Worm (Caenorhabditis elegans) whole organism, L1 larva: ENCODE data around the gene F14E5.2.

Experiments used
- C04F5.9 ChIP-seq: sonication (generic microtip); optimal IDR thresholded peaks from 2 replicates; lab custom pipeline; 2016; ENCODE audit warnings: missing genetic modification characterization, missing compliant biosample characterization
- C16A3.4 ChIP-seq: fragments of 150-350 bp; optimal IDR thresholded peaks from 2 replicates; lab custom pipeline; 2014; ENCODE audit warnings: missing biosample characterization, missing genetic modification characterization
- F16B12.6 ChIP-seq: fragments of 150-350 bp; optimal IDR thresholded peaks from 2 replicates; lab custom pipeline; 2014; ENCODE audit warnings: missing biosample characterization, missing genetic modification characterization
- alr-1 ChIP-seq: fragments of 200-800 bp; sonication (Bioruptor generic); optimal IDR thresholded peaks from 2 replicates; lab custom pipeline; 2018; ENCODE audit warnings: borderline replicate concordance, mild to moderate bottlenecking, missing genetic modification characterization, missing compliant biosample characterization
- blmp-1 ChIP-seq: fragments of 150-350 bp; optimal IDR thresholded peaks from 2 replicates; lab custom pipeline; 2014; ENCODE audit warnings: missing biosample characterization, missing genetic modification characterization
- ceh-63 ChIP-seq: fragments of 200-800 bp; sonication (Bioruptor generic); optimal IDR thresholded peaks from 2 replicates; lab custom pipeline; 2018; ENCODE audit warnings: mild to moderate bottlenecking, missing genetic modification characterization, missing compliant biosample characterization
- ceh-82 ChIP-seq, 3 experiments: fragments of 150-350 bp in 1 of 3; sonication (generic microtip) in 2 of 3; optimal IDR thresholded peaks; 2 replicates each; lab custom pipeline; 2014 to 2017; ENCODE audit warnings: missing biosample characterization in 3 of 3, missing genetic modification characterization in 3 of 3
- dpl-1 ChIP-seq, 3 experiments: fragments of 150-350 bp in 2 of 3; sonication (generic microtip) in 1 of 3; optimal IDR thresholded peaks; 2 replicates each; lab custom pipeline; 2014 to 2017; ENCODE audit warnings: missing biosample characterization in 3 of 3, missing genetic modification characterization in 3 of 3, missing genetic modification reagents in 3 of 3
- efl-1 ChIP-seq, 4 experiments: fragments of 150-350 bp; optimal IDR thresholded peaks in 3 of 4; peaks in 1 of 4; 1 replicate in 1 of 4; 2 replicates in 3 of 4; lab custom pipeline; 2014; ENCODE audit warnings: missing biosample characterization in 2 of 4, missing genetic modification characterization in 2 of 4, missing genetic modification reagents in 2 of 4
- egl-13 ChIP-seq: sonication (generic microtip); optimal IDR thresholded peaks from 2 replicates; lab custom pipeline; 2016; ENCODE audit warnings: missing genotype, missing genetic modification reagents, missing genetic modification characterization, missing compliant biosample characterization
- elt-3 ChIP-seq, 6 experiments: fragments of 150-350 bp in 1 of 6; sonication (generic microtip); optimal IDR thresholded peaks; 2 replicates each; lab custom pipeline; 2017 to 2018; ENCODE audit warnings: missing biosample characterization in 6 of 6, missing genetic modification characterization in 6 of 6, inconsistent platforms in 1 of 6
- fos-1 ChIP-seq: fragments of 150-350 bp; optimal IDR thresholded peaks from 2 replicates; lab custom pipeline; 2014; ENCODE audit warnings: missing biosample characterization, missing genetic modification characterization
- irx-1 ChIP-seq: sonication (generic microtip); optimal IDR thresholded peaks from 2 replicates; lab custom pipeline; 2016; ENCODE audit warnings: missing genetic modification characterization, missing compliant biosample characterization
- isw-1 ChIP-seq: fragments of 200-800 bp; sonication (Bioruptor generic); IDR thresholded peaks from 2 replicates; pipeline ENCODE4 v1.3.6; 2022; ENCODE audit warnings: missing genetic modification characterization, missing compliant biosample characterization
- jun-1 ChIP-seq: fragments of 150-350 bp; optimal IDR thresholded peaks from 2 replicates; lab custom pipeline; 2014; ENCODE audit warnings: missing biosample characterization, missing genetic modification reagents, missing genetic modification characterization
- lin-13 ChIP-seq: fragments of 150-350 bp; optimal IDR thresholded peaks from 2 replicates; lab custom pipeline; 2014; ENCODE audit warnings: missing biosample characterization, missing genetic modification reagents, missing genetic modification characterization
- lin-14 ChIP-seq: fragments of 200-800 bp; sonication (Bioruptor generic); optimal IDR thresholded peaks from 2 replicates; lab custom pipeline; 2018; ENCODE audit warnings: mild to moderate bottlenecking, missing genetic modification characterization, moderate library complexity, missing compliant biosample characterization
- lsy-2 ChIP-seq, 2 experiments: fragments of 150-350 bp; optimal IDR thresholded peaks; 2 replicates each; lab custom pipeline; 2014; ENCODE audit warnings: missing biosample characterization in 2 of 2, missing genetic modification characterization in 2 of 2
- mdl-1 ChIP-seq, 2 experiments: fragments of 150-350 bp; optimal IDR thresholded peaks; 2 replicates each; lab custom pipeline; 2014 to 2017; ENCODE audit warnings: missing biosample characterization in 2 of 2, missing genetic modification characterization in 2 of 2, inconsistent platforms in 1 of 2
- mef-2 ChIP-seq: fragments of 150-350 bp; optimal IDR thresholded peaks from 2 replicates; lab custom pipeline; 2014; ENCODE audit warnings: missing biosample characterization, missing genetic modification characterization
- mep-1 ChIP-seq: fragments of 150-350 bp; optimal IDR thresholded peaks from 2 replicates; lab custom pipeline; 2014; ENCODE audit warnings: missing biosample characterization, missing genetic modification characterization
- nhr-19 ChIP-seq: fragments of 200-800 bp; sonication (Bioruptor generic); conservative IDR thresholded peaks from 2 replicates; pipeline ENCODE4 v1.3.6; 2022; ENCODE audit warnings: missing genetic modification characterization, missing compliant biosample characterization
- nhr-20 ChIP-seq: sonication (generic microtip); optimal IDR thresholded peaks from 2 replicates; lab custom pipeline; 2016; ENCODE audit warnings: mild to moderate bottlenecking, missing genetic modification characterization, missing compliant biosample characterization
- nhr-237 ChIP-seq: fragments of 150-350 bp; optimal IDR thresholded peaks from 2 replicates; lab custom pipeline; 2014; ENCODE audit warnings: missing biosample characterization, missing genetic modification characterization
- nhr-47 ChIP-seq: sonication (generic microtip); optimal IDR thresholded peaks from 2 replicates; lab custom pipeline; 2016; ENCODE audit warnings: mild to moderate bottlenecking, missing genetic modification characterization, moderate library complexity, missing compliant biosample characterization
- nhr-71 ChIP-seq: sonication (generic microtip); optimal IDR thresholded peaks from 2 replicates; lab custom pipeline; 2016; ENCODE audit warnings: mild to moderate bottlenecking, missing genetic modification characterization, moderate library complexity, missing compliant biosample characterization
- nhr-77 ChIP-seq: fragments of 150-350 bp; optimal IDR thresholded peaks from 2 replicates; lab custom pipeline; 2014; ENCODE audit warnings: missing biosample characterization, missing genetic modification characterization
- nhr-85 ChIP-seq: sonication (generic microtip); peaks from one replicate; lab custom pipeline; 2016; ENCODE audit warnings: missing genetic modification characterization, inconsistent platforms, missing compliant biosample characterization
- nhr-90 ChIP-seq: sonication (generic microtip); optimal IDR thresholded peaks from 2 replicates; lab custom pipeline; 2016; ENCODE audit warnings: mild to moderate bottlenecking, missing genetic modification characterization, missing compliant biosample characterization; ENCODE audit not compliant: poor library complexity
- rnt-1 ChIP-seq: sonication (generic microtip); optimal IDR thresholded peaks from 2 replicates; lab custom pipeline; 2016; ENCODE audit warnings: mild to moderate bottlenecking, missing genetic modification characterization, moderate library complexity, missing compliant biosample characterization
- snpc-4 ChIP-seq: fragments of 150-350 bp; optimal IDR thresholded peaks from 2 replicates; lab custom pipeline; 2014; ENCODE audit warnings: missing biosample characterization, missing genetic modification characterization
- snu-23 ChIP-seq: sonication (generic microtip); optimal IDR thresholded peaks from 2 replicates; lab custom pipeline; 2016; ENCODE audit warnings: missing genetic modification characterization, missing compliant biosample characterization
- sup-37 ChIP-seq: fragments of 200-800 bp; sonication (Bioruptor generic); optimal IDR thresholded peaks from 2 replicates; lab custom pipeline; 2018; ENCODE audit warnings: mild to moderate bottlenecking, missing genetic modification characterization, missing compliant biosample characterization
- swsn-7 ChIP-seq: sonication (generic microtip); optimal IDR thresholded peaks from 2 replicates; lab custom pipeline; 2016; ENCODE audit warnings: missing genetic modification characterization, missing compliant biosample characterization
- tbx-2 ChIP-seq: sonication (generic microtip); optimal IDR thresholded peaks from 2 replicates; lab custom pipeline; 2016; ENCODE audit warnings: missing genetic modification characterization, missing compliant biosample characterization
- unc-130 ChIP-seq: fragments of 150-350 bp; optimal IDR thresholded peaks from 2 replicates; lab custom pipeline; 2017; ENCODE audit warnings: missing biosample characterization, missing genetic modification characterization, inconsistent platforms
- unc-30 ChIP-seq: sonication (generic microtip); optimal IDR thresholded peaks from 2 replicates; lab custom pipeline; 2017; ENCODE audit warnings: missing biosample characterization, missing genetic modification characterization
- unc-86 ChIP-seq: sonication (generic microtip); optimal IDR thresholded peaks from 2 replicates; lab custom pipeline; 2016; ENCODE audit warnings: missing genetic modification characterization, missing compliant biosample characterization
- xbp-1 ChIP-seq: sonication (generic microtip); optimal IDR thresholded peaks from 2 replicates; lab custom pipeline; 2016; ENCODE audit warnings: missing genetic modification characterization, missing compliant biosample characterization

Gene F14E5.2

DNA sequence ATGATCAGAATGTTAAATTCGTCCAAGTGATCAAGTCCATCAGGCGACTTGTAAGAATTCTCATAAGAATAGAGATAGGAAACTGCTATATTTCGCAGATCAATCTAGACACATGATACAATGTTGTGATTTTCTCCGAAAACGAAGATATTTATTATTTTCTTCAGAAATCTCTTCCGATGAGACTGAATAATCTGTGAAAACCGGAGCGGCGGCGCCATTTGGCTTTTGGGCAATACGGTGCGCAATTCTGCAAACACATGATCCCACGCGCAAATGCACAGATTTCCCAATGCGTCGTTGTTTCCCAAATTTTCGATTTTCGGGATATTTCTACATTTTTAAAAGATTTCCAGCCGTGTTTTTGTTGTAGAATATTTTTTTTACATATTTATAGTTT, 13.5 kb upstream of the F14E5.2 start (continued):
- TF ChIP-seq alr-1 (tag; lab: Kevin White, UChicago) (no peak), xbp-1 (peak; percentile 44), egl-13 (no peak), tbx-2 (peak; percentile 38), elt-3 (tag; optimal IDR thresholded peaks at IDR 0.05; lab: Kevin White, UChicago) (peak in 2 of 6 experiments; percentile 9 to 46), isw-1 (peak; percentile 8; the same call in 1 of the 2 replicates), jun-1 (tag; lab: Kevin White, UChicago) (peak; percentile 26), nhr-85 (peak; percentile 82), nhr-47 (tag; lab: Kevin White, UChicago) (peak; percentile 63), efl-1 (optimal IDR thresholded peaks at IDR 0.05; lab: Kevin White, UChicago) (peak; percentile 50 to 61), efl-1 (GFP tag; optimal IDR thresholded peaks at IDR 0.05 in 1 of 2; lab: Kevin White, UChicago) (peak; percentile 56 to 88), dpl-1 (GFP tag; optimal IDR thresholded peaks at IDR 0.05; lab: Kevin White, UChicago) (peak; percentile 34 to 58 (median 51)), mdl-1 (tag; optimal IDR thresholded peaks at IDR 0.05; lab: Kevin White, UChicago) (peak in 1 of 2 experiments; percentile 33), swsn-7 (peak; percentile 47), mep-1 (peak; percentile 65), lin-13 (GFP tag; lab: Kevin White, UChicago) (peak; percentile 8), nhr-71 (tag; lab: Kevin White, UChicago) (peak; percentile 71), sup-37 (GFP tag; lab: Kevin White, UChicago) (no peak), nhr-90 (tag; lab: Kevin White, UChicago) (peak; percentile 42), lin-14 (GFP tag; lab: Kevin White, UChicago) (peak; percentile 48), nhr-19 (GFP tag; lab: Robert Waterston, UW) (peak; percentile 31), F16B12.6 (tag; lab: Kevin White, UChicago) (peak; percentile 90), nhr-237 (tag; lab: Kevin White, UChicago) (no peak), unc-130 (peak; percentile 35), C16A3.4 (tag; lab: Kevin White, UChicago) (peak; percentile 2), ceh-63 (GFP tag; lab: Kevin White, UChicago) (no peak)

DNA sequence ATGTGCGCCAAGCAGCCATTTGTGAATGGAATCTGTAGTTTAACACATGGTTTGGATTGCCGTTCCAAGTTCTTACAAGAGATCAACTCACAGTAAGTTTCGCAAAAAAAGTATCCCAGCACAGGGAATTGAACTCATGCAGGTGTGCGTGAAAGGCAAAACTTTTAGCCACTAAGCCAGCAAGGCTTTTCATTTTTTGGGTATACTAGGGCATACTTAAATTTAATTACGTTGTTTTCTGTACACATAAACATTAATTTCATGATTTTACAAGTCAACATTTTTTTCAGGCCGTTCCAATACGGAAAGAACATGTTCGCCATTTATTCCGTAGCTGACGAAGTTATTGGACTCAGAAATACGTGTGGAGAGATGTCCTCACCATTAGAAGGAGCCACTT, 12.9 kb upstream of the F14E5.2 start:
- peak; percentile 0 for TF ChIP-seq F16B12.6 (tag; lab: Kevin White, UChicago)
- no peak for TF ChIP-seq ceh-82 (tag; optimal IDR thresholded peaks at IDR 0.05; lab: Kevin White, UChicago)
- no peak for TF ChIP-seq efl-1 (optimal IDR thresholded peaks at IDR 0.05; lab: Kevin White, UChicago)
- peak in 1 of 2 experiments; percentile 91 for TF ChIP-seq efl-1 (GFP tag; optimal IDR thresholded peaks at IDR 0.05 in 1 of 2; lab: Kevin White, UChicago)
- no peak for TF ChIP-seq unc-86 (tag; lab: Kevin White, UChicago)
- TF ChIP-seq lsy-2 (tag; optimal IDR thresholded peaks at IDR 0.05; lab: Kevin White, UChicago), result peak in 1 of 2 experiments; percentile 16
- TF ChIP-seq mef-2 (tag; lab: Kevin White, UChicago), result no peak

DNA sequence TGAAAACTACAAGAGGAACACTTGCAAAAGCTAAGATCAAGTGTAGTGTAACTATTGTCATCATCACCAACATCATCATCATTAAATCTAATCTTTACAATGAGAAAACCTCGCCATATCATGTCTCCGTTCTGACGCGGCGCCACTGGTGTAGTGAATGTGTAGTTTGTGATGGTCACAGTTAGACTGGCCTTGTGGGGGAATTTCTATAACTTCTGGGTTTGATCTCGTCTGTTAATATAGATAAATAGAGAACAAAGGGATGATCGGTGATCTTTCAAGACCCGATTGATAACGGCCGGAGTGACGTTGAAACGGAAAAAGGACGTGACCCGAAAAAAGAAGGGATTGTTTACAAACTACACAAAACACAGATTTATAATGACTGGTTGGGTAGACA, 12.1 kb upstream of the F14E5.2 start:
- TF ChIP-seq rnt-1 (tag; lab: Kevin White, UChicago) (peak; percentile 6), snu-23 (GFP tag; lab: Kevin White, UChicago) (peak; percentile 48), nhr-20 (tag; lab: Kevin White, UChicago) (peak; percentile 84), nhr-90 (tag; lab: Kevin White, UChicago) (peak; percentile 52), dpl-1 (GFP tag; optimal IDR thresholded peaks at IDR 0.05; lab: Kevin White, UChicago) (peak in 1 of 3 experiments; percentile 1), mdl-1 (tag; optimal IDR thresholded peaks at IDR 0.05; lab: Kevin White, UChicago) (peak in 1 of 2 experiments; percentile 51), unc-30 (tag; lab: Kevin White, UChicago) (no peak), tbx-2 (peak; percentile 30), nhr-19 (GFP tag; lab: Robert Waterston, UW) (peak; percentile 37), mep-1 (peak; percentile 5), elt-3 (tag; optimal IDR thresholded peaks at IDR 0.05; lab: Kevin White, UChicago) (peak in 5 of 6 experiments; percentile 19 to 98 (median 87)), nhr-85 (peak; percentile 95), snpc-4 (no peak), irx-1 (no peak), fos-1 (tag; lab: Kevin White, UChicago) (no peak), efl-1 (optimal IDR thresholded peaks at IDR 0.05; lab: Kevin White, UChicago) (no peak), efl-1 (GFP tag; optimal IDR thresholded peaks at IDR 0.05 in 1 of 2; lab: Kevin White, UChicago) (peak in 1 of 2 experiments; percentile 90), lin-14 (GFP tag; lab: Kevin White, UChicago) (peak; percentile 71), C04F5.9 (tag; lab: Kevin White, UChicago) (no peak), nhr-77 (no peak), blmp-1 (tag; lab: Kevin White, UChicago) (peak; percentile 77), nhr-71 (tag; lab: Kevin White, UChicago) (peak; percentile 75)
